Worm (Caenorhabditis elegans): ENCODE data around the gene nft-1.

The nft-1 gene

DNA sequence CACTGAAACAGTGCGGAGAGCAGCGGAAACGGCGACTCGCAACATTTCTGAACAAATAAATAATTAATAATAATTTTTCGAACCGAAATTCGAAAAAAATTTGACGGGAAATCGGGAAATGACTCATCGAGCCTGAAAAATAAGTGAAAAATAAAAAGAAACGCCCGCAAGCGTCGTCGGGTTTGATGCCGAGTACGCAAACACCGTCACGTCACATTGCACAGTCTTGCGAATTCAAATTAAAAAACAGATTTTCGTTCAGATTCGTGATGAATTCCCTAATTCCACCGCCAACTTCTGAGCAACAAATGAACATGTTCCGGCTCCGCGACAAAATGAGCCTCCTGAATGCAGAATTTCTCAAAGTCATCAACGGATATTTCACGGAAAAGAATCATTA, 8.0 kb upstream of the nft-1 start, which contains the start of the genes ndab-1 and npp-16:
Gene ndab-1, minus strand, starts transcription at position 47 of the 400 bp plus-strand sequence.
Gene npp-16, plus strand, starts transcription at position 263 of the 400 bp plus-strand sequence.
- TF ChIP-seq lim-7 (GFP tag; IDR thresholded peaks at IDR 0.05), result peak; percentile 11; the same call in 1 of the 2 replicates
- TF ChIP-seq ztf-11 (tag; optimal IDR thresholded peaks at IDR 0.05), result no peak
- peak; percentile 76 for TF ChIP-seq mes-2 (tag; optimal IDR thresholded peaks at IDR 0.05; ENCODE audit: poor library complexity, severe bottlenecking)
- TF ChIP-seq lsy-2 (tag; optimal IDR thresholded peaks at IDR 0.05), result peak in 1 of 2 experiments; percentile 43
- TF ChIP-seq dpl-1 (GFP tag; optimal IDR thresholded peaks at IDR 0.05), result peak; percentile 54
- TF ChIP-seq lin-38 (GFP tag; IDR thresholded peaks at IDR 0.05), result peak; percentile 61

DNA sequence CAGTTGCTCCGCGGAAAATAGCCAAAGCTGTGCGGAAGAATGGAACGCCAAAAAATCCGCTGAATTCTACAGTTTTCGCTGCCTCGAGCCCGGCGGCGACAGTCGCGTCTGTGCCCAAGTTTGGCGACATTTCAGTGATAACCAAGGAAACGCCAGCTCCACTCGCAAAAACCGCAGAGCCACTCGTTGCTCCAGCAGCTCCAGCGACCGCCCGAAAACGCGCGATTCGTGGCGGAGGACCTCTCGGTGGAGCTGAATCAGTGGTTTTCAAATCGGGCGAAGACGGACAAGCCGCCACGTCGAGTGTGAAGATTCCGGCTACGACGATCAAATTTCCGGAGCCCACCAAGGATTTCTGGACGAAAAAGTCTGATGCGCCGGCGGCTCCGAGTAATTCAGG, 7.4 kb upstream of the nft-1 start:
- TF ChIP-seq set-16 (GFP tag; IDR thresholded peaks at IDR 0.05), result peak; percentile 86
- no peak for TF ChIP-seq sdz-12 (GFP tag; optimal IDR thresholded peaks at IDR 0.05)

DNA sequence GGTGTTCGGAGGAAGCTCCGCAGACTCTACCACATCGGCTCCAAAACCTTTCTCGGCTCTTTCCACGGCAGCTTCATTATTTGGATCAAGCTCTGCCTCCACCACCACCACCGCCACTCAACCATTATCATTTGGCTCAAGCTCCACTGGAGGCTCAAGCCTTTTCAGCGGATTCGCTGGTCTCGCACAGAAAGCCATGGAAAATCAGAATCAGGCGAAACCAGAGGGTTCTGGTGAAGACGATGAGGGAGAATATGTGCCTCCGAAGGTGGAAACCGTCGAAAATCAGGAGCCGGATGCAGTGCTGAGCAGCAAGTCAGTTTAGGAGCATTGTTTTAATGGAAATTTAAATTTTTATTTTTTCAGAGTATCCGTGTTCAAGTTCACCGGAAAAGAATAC, 6.6 kb upstream of the nft-1 start:
- TF ChIP-seq set-16 (GFP tag; IDR thresholded peaks at IDR 0.05) (peak; percentile 56), rbr-2 (tag; optimal IDR thresholded peaks at IDR 0.05) (no peak), ctbp-1 (GFP tag; IDR thresholded peaks at IDR 0.05) (no peak), aha-1 (tag) (peak; percentile 90), egl-43 (GFP tag; IDR thresholded peaks at IDR 0.05) (no peak), mdt-29 (GFP tag; IDR thresholded peaks at IDR 0.05) (no peak), lir-3 (tag; optimal IDR thresholded peaks at IDR 0.05) (no peak)

DNA sequence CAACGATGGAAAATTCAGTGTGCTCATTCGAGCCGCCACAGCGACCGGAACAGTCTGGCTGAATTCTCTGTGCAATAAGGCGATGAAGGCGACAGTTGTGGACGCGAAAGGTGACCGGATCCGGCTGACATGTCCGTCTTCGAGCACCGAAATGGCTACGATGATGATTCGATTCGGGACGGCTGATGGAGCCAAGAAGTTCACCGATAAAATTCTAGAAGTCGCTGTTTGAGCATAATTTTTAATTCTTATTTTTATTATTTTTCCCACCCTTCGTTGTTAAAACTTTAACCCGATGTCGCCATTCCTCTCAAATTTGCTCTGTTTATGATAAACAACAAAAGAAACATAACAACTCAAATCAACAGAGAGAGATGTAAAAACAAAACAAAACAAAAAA, 6.2 kb upstream of the nft-1 start:
- TF ChIP-seq lin-38 (GFP tag; IDR thresholded peaks at IDR 0.05), result 0 out of 2 replicates have a peak, but pooled peaks have one; percentile 25
- TF ChIP-seq mes-2 (tag; optimal IDR thresholded peaks at IDR 0.05; ENCODE audit: poor library complexity, severe bottlenecking), result peak; percentile 45
- TF ChIP-seq nhr-11 (tag; optimal IDR thresholded peaks at IDR 0.05), result no peak
- peak; percentile 9 for TF ChIP-seq aha-1 (tag)

DNA sequence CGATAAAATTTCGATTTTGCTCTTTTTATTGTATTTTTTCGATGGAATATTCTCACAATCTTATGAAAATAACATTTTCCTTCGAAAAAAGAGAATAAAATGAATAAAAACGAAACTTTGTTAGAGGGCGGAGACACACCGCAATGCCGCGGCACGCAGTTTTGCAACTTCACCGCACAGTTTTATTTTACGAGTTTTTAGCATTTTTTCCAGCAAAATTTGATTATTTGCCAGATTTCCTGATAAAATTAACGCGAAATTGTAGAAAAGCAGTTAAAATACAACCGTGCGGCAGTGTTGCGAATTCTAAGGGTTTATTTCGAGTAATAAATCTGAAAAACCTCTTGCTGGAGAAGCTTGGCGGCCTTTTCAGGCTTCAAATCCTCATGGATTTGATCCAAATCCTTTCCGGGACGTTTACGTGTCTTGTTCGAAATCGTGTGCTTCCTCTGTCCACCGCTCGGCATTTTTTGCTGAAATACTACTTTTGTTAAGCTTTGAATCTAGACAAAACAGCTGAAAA, 5.4 kb upstream of the nft-1 start, which contains the start of gene znf-593:
Gene znf-593, minus strand, starts transcription at position 473 of the 523 bp plus-strand sequence.
- TF ChIP-seq daf-16 (GFP tag; optimal IDR thresholded peaks at IDR 0.05) (no peak), daf-16 (tag; optimal IDR thresholded peaks at IDR 0.05) (peak; percentile 11), Y5F2A.4 (GFP tag; optimal IDR thresholded peaks at IDR 0.05) (peak; percentile 55), hlh-11 (tag; optimal IDR thresholded peaks at IDR 0.05) (peak; percentile 5), dve-1 (tag; optimal IDR thresholded peaks at IDR 0.05; ENCODE audit: insufficient read depth) (peak; percentile 47), mes-2 (tag; optimal IDR thresholded peaks at IDR 0.05; ENCODE audit: poor library complexity, severe bottlenecking) (peak; percentile 61), php-3 (GFP tag; IDR thresholded peaks at IDR 0.05) (peak; percentile 49; the same call in 1 of the 2 replicates), nhr-25 (tag; optimal IDR thresholded peaks at IDR 0.05; ENCODE audit: borderline replicate concordance, insufficient read depth) (no peak), T26A8.4 (GFP tag; IDR thresholded peaks at IDR 0.05) (peak; percentile 56), pha-4 (GFP tag; IDR thresholded peaks at IDR 0.05) (0 out of 2 replicates have a peak, but pooled peaks have one; percentile 27), pha-4 (tag; optimal IDR thresholded peaks at IDR 0.05) (no peak), aha-1 (tag) (peak; percentile 52), F49E8.2 (tag; optimal IDR thresholded peaks at IDR 0.05; ENCODE audit: borderline replicate concordance) (no peak), spr-3 (GFP tag; optimal IDR thresholded peaks at IDR 0.05) (no peak), ztf-11 (tag; optimal IDR thresholded peaks at IDR 0.05) (no peak), F10B5.3 (tag; optimal IDR thresholded peaks at IDR 0.05) (peak; percentile 13), hlh-30 (tag; optimal IDR thresholded peaks at IDR 0.05; ENCODE audit: insufficient read depth) (no peak), dmd-8 (GFP tag; IDR thresholded peaks at IDR 0.05) (no peak), lsy-2 (tag; optimal IDR thresholded peaks at IDR 0.05) (peak in 1 of 2 experiments; percentile 30), dpl-1 (GFP tag; optimal IDR thresholded peaks at IDR 0.05) (peak; percentile 18), cey-2 (tag; optimal IDR thresholded peaks at IDR 0.05; ENCODE audit: borderline replicate concordance, insufficient read depth) (no peak), zip-2 (tag; optimal IDR thresholded peaks at IDR 0.05) (no peak), mep-1 (tag; optimal IDR thresholded peaks at IDR 0.05) (peak; percentile 21), zfp-3 (GFP tag; conservative IDR thresholded peaks at IDR 0.05) (0 out of 2 replicates have a peak, but pooled peaks have one; percentile 30), ama-1 (optimal IDR thresholded peaks at IDR 0.05) (peak; percentile 12), spr-1 (tag; optimal IDR thresholded peaks at IDR 0.05) (peak; percentile 18), T20F7.1 (GFP tag; optimal IDR thresholded peaks at IDR 0.05) (no peak), tra-1 (GFP tag; IDR thresholded peaks at IDR 0.05) (no peak), egl-27 (tag; optimal IDR thresholded peaks at IDR 0.05) (no peak), lin-1 (GFP tag; IDR thresholded peaks at IDR 0.05) (no peak)

Data from whole organism, L4 larva.